Worm (Caenorhabditis elegans) whole organism, young adult: Measurements from ENCODE around the gene Y97E10C.1.

Source experiments
- C06A6.2 ChIP-seq: fragments of 200-800 bp; sonication (Bioruptor generic); conservative IDR thresholded peaks from 2 replicates; pipeline ENCODE4 v1.3.6; 2022; ENCODE audit warnings: missing genetic modification characterization, missing compliant biosample characterization
- F22D6.2 ChIP-seq: sonication (generic microtip); optimal IDR thresholded peaks from 2 replicates; lab custom pipeline; 2016; ENCODE audit warnings: mild to moderate bottlenecking, missing genetic modification characterization, missing compliant biosample characterization
- akir-1 ChIP-seq: fragments of 200-800 bp; sonication (Bioruptor generic); optimal IDR thresholded peaks from 2 replicates; lab custom pipeline; 2018; ENCODE audit warnings: mild to moderate bottlenecking, missing genetic modification characterization, moderate library complexity, missing compliant biosample characterization
- cebp-1 ChIP-seq, 2 experiments: fragments of 200-800 bp in 1 of 2; sonication (Bioruptor generic) in 1 of 2; sonication (generic microtip) in 1 of 2; IDR thresholded peaks in 1 of 2; optimal IDR thresholded peaks in 1 of 2; 2 replicates each; pipeline versions ENCODE4 v1.3.6 to Lab custom; 2017 to 2022; ENCODE audit warnings: missing compliant biosample characterization in 2 of 2, missing genetic modification characterization in 2 of 2, mild to moderate bottlenecking in 1 of 2, missing genetic modification reagents in 1 of 2, moderate library complexity in 1 of 2
- efl-1 ChIP-seq: fragments of 150-350 bp; optimal IDR thresholded peaks from 2 replicates; lab custom pipeline; 2014; ENCODE audit warnings: missing biosample characterization, missing genetic modification reagents, missing genetic modification characterization
- hlh-26 ChIP-seq: fragments of 200-800 bp; sonication (Bioruptor generic); conservative IDR thresholded peaks from 2 replicates; pipeline ENCODE4 v1.3.6; 2022; ENCODE audit warnings: missing genetic modification reagents, missing genetic modification characterization, missing compliant biosample characterization
- sea-2 ChIP-seq: fragments of 200-800 bp; sonication (Bioruptor generic); IDR thresholded peaks from 2 replicates; pipeline ENCODE4 v1.3.6; 2022; ENCODE audit warnings: missing genetic modification characterization, missing compliant biosample characterization
- snpc-1.3 ChIP-seq: sonication (generic microtip); optimal IDR thresholded peaks from 2 replicates; lab custom pipeline; 2017; ENCODE audit warnings: missing genetic modification characterization, mild to moderate bottlenecking, missing compliant biosample characterization, antibody characterized with exemption, moderate library complexity, missing genotype, missing genetic modification reagents; ENCODE audit not compliant: insufficient read depth
- snpc-4 ChIP-seq, 5 experiments: fragments of 150-350 bp in 1 of 5; sonication (generic microtip) in 4 of 5; optimal IDR thresholded peaks; 2 replicates each; lab custom pipeline; 2014 to 2018; ENCODE audit warnings: missing genetic modification characterization in 5 of 5, missing biosample characterization in 3 of 5, antibody characterized with exemption in 2 of 5, mild to moderate bottlenecking in 2 of 5, missing compliant biosample characterization in 2 of 5, missing genotype in 2 of 5, moderate library complexity in 2 of 5, missing genetic modification reagents in 1 of 5
- unc-62 ChIP-seq: fragments of 150-350 bp; optimal IDR thresholded peaks from 2 replicates; lab custom pipeline; 2014; ENCODE audit warnings: missing biosample characterization, missing genetic modification reagents, missing genetic modification characterization
- ztf-26 ChIP-seq: sonication (generic microtip); optimal IDR thresholded peaks from 2 replicates; lab custom pipeline; 2017; ENCODE audit warnings: missing genetic modification characterization, missing compliant biosample characterization

ce11 chrV:7683907-7684655, 44.6 kb upstream of the Y97E10C.1 start, which contains the start of gene sre-11:
- no peak for TF ChIP-seq F22D6.2 (tag; lab: Kevin White, UChicago)
- TF ChIP-seq snpc-4 (GFP tag; optimal IDR thresholded peaks at IDR 0.05; lab: Kevin White, UChicago), result no peak
- TF ChIP-seq snpc-4 (tag; optimal IDR thresholded peaks at IDR 0.05; lab: Kevin White, UChicago), result no peak
- no peak for TF ChIP-seq akir-1 (GFP tag; lab: Kevin White, UChicago)
- no peak for TF ChIP-seq unc-62
- no peak for TF ChIP-seq cebp-1 (GFP tag; IDR thresholded peaks at IDR 0.05; lab: Robert Waterston, UW)
- no peak for TF ChIP-seq cebp-1 (tag; optimal IDR thresholded peaks at IDR 0.05; lab: Kevin White, UChicago)
- TF ChIP-seq hlh-26, result no peak
- no peak for TF ChIP-seq C06A6.2 (GFP tag; lab: Robert Waterston, UW)
- no peak for TF ChIP-seq snpc-1.3 (tag; lab: Kevin White, UChicago)
- no peak for TF ChIP-seq ztf-26 (tag; lab: Kevin White, UChicago)
- TF ChIP-seq efl-1 (GFP tag; lab: Kevin White, UChicago), result no peak
- no peak for TF ChIP-seq sea-2
